Worm (Caenorhabditis elegans): ENCODE data around the gene dlc-3.

dlc-3 gene

DNA sequence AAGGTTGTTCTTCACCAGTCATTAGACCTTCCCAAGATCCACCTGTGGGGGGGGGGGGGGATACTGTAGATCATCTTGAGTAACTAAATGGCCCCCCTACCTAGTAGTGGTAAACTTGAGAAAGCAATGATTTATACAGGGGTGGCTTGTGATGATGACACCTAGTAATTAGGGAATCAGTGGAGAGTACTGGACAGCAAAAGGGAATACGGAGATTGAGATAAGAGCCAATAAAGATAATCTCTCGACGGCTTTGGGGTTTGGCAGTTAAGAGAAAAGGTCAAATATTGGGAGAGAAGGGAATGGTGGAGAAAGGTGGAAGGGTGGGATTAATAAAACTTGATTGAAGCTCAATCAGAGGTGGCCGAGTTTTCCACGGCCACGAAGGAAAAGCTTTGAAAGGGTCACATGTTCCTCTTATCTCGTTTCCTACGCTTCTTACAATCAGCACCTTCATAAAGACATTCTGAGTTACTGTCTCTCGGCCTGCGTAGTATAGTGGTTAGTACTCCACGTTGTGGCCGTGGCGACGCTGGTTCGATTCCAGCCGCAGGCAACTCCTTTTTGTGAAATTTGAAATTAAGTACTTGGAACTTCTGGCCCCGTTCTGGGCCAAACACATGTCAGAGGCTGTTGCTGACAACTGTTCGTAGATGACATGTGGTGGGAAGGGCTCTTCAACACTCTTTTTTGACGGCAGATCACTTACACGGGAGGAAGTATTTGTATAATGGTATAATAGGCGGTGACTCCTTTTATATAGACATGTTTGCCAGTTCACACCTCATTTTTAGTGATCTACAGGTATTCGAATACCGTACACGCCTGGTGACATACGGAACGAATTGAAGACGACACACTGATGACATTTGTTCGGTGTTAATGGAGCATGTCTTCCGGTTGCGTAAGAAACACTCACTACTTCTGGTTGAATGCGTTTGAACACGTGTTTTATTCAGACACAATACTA, 31.3 kb upstream of the dlc-3 start (continued):
- TF ChIP-seq ceh-28 (tag; optimal IDR thresholded peaks at IDR 0.05) (no peak), spr-3 (GFP tag; optimal IDR thresholded peaks at IDR 0.05) (no peak), pqm-1 (tag; optimal IDR thresholded peaks at IDR 0.05) (no peak), D1046.2 (GFP tag; IDR thresholded peaks at IDR 0.05) (peak; percentile 75; the same call in 1 of the 2 replicates), hif-1 (tag; optimal IDR thresholded peaks at IDR 0.05) (peak in 1 of 2 experiments; percentile 26), lin-29 (GFP tag; IDR thresholded peaks at IDR 0.05) (no peak), saeg-2 (GFP tag; IDR thresholded peaks at IDR 0.05) (no peak), jun-1 (tag; optimal IDR thresholded peaks at IDR 0.05) (no peak), spr-1 (tag; optimal IDR thresholded peaks at IDR 0.05) (peak; percentile 57), F49E8.2 (tag; optimal IDR thresholded peaks at IDR 0.05; ENCODE audit: borderline replicate concordance) (peak; percentile 75), pha-4 (GFP tag; IDR thresholded peaks at IDR 0.05) (peak; percentile 90), pha-4 (tag; optimal IDR thresholded peaks at IDR 0.05) (no peak), tra-1 (GFP tag; IDR thresholded peaks at IDR 0.05) (peak; percentile 60; the same call in 1 of the 2 replicates), zfp-2 (tag; optimal IDR thresholded peaks at IDR 0.05) (no peak), F37D6.2 (tag; optimal IDR thresholded peaks at IDR 0.05) (no peak), ces-1 (GFP tag; optimal IDR thresholded peaks at IDR 0.05) (no peak), nhr-76 (tag; optimal IDR thresholded peaks at IDR 0.05) (no peak), nhr-11 (tag; optimal IDR thresholded peaks at IDR 0.05) (no peak), nhr-10 (tag; optimal IDR thresholded peaks at IDR 0.05) (no peak), madf-9 (GFP tag; conservative IDR thresholded peaks at IDR 0.05) (peak; percentile 81), lin-13 (GFP tag; optimal IDR thresholded peaks at IDR 0.05) (peak; percentile 84), sdz-12 (GFP tag; optimal IDR thresholded peaks at IDR 0.05) (no peak), daf-12 (tag; optimal IDR thresholded peaks at IDR 0.05) (no peak), mdl-1 (tag; optimal IDR thresholded peaks at IDR 0.05) (no peak), Y5F2A.4 (GFP tag; optimal IDR thresholded peaks at IDR 0.05) (peak; percentile 63), hlh-30 (tag; optimal IDR thresholded peaks at IDR 0.05; ENCODE audit: insufficient read depth) (peak; percentile 68), nhr-25 (tag; optimal IDR thresholded peaks at IDR 0.05; ENCODE audit: borderline replicate concordance, insufficient read depth) (no peak), dmd-6 (GFP tag; IDR thresholded peaks at IDR 0.05) (peak; percentile 43; the same call in 1 of the 2 replicates), nhr-42 (GFP tag; IDR thresholded peaks at IDR 0.05) (no peak; the same call in 1 of the 2 replicates), aly-2 (tag; optimal IDR thresholded peaks at IDR 0.05) (no peak)

DNA sequence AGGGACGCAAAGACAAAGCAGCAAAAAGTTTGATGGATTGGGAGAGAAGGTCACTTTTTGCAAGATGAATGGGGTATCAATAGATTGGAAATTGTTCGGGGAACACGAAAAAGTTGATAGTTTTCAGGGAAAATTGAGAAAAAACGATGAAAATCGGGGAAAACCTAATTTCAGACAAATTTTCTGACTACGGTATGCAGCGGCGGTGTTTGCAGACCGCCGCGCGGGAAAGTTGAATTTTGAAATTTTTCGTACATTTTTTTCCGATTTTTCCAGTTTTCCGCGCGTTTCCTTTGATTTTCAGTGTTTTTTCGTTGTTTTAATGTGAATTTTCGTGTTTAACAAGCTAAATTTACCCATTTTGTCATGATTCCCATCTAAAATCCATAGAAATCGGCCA, 30.6 kb upstream of the dlc-3 start:
- TF ChIP-seq unc-62 (GFP tag; optimal IDR thresholded peaks at IDR 0.05 in 1 of 2) (peak in 1 of 2 experiments; percentile 22), unc-62 (tag; optimal IDR thresholded peaks at IDR 0.05) (no peak), F44E2.7 (GFP tag; IDR thresholded peaks at IDR 0.05) (no peak)

DNA sequence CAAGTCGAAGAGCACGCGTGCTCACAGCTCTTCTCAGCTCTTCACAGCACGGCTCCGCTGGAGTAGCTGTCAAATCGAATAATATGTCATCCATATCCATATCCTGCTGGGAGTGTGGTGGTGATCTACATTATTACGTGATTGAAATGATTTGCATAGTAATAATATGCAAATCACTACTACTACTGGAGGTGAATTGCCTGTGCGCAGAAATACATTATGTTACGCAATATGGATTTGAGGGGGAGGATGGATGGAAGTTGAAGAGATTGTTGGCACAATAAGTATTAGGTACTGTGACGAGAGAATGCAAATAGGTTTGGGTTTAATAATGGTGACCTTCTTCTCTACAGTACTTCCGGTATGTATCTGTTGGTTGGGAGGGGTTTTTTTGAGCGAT, 28.7 kb upstream of the dlc-3 start:
- TF ChIP-seq unc-62 (GFP tag; optimal IDR thresholded peaks at IDR 0.05 in 1 of 2) (peak in 1 of 2 experiments; percentile 52), unc-62 (tag; optimal IDR thresholded peaks at IDR 0.05) (no peak), hlh-30 (tag; optimal IDR thresholded peaks at IDR 0.05; ENCODE audit: insufficient read depth) (no peak)

DNA sequence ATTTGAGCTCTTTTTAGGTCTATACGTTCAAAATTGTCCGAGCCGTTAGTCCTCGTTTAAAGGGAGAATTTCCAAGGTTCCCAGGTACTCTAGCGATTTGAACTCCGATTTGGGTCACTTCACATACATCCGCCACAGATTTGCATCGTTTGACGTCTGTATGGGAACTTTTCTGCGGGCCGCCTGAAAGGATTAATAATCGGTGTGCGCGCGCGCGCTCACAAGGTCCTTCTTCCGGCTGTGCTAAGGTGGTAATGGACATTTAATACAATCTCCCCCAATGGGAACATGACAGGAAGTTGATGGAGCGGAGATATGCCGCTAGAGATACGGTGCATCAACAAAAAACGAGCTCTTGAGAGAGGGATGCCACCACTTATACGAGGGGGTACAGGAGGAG, 24.2 kb upstream of the dlc-3 start:
- peak; percentile 90 for TF ChIP-seq aha-1 (tag)
- no peak for TF ChIP-seq mdl-1 (tag; optimal IDR thresholded peaks at IDR 0.05)

Measured in whole organism, L4 larva.